Fruit fly (Drosophila melanogaster): ENCODE measurements around the gene dpr6.

- TF ChIP-seq Myc (optimal IDR thresholded peaks at IDR 0.05) (no peak), fru (GFP tag; optimal IDR thresholded peaks at IDR 0.05) (no peak), Dfd (GFP tag; optimal IDR thresholded peaks at IDR 0.05) (no peak), dmrt93B (GFP tag; optimal IDR thresholded peaks at IDR 0.05) (no peak), foxo (GFP tag; optimal IDR thresholded peaks at IDR 0.05) (no peak), Abd-B (GFP tag; optimal IDR thresholded peaks at IDR 0.05) (no peak), usp (GFP tag; optimal IDR thresholded peaks at IDR 0.05) (no peak), Mio (GFP tag; optimal IDR thresholded peaks at IDR 0.05) (no peak)
Measured at dm6 chr3L:10089350-10090266, 115.2 kb downstream of the dpr6 start, which contains the start of gene CG14160.
